Worm (Caenorhabditis elegans): ENCODE data around the gene Y37E11B.5.

DNA sequence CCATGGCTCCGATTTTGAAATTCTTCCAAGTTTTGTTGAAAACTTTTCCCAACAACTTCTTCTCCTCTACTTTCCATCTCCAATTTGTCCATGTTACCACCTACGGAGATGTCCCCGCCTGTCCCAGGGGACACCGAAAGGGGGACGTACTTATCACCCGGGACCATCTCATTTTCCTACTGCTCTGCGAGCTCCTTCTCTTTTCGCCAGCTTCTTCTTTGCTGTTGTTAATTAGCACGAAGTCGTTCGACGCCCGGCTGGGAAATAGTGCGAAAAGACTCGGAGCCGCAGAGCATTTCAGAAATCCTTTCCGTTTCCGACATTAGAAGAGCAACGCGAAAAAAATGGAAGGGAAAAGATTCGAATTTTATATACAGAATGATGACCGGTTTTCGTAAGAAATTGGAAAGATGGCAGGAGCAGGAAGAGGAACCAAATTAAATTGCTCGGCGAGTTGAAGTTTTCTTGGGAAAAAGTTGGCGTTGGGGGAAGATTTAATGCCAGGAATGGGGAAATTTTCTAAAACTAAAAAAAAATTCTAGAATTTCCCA, 23.5 kb upstream of the Y37E11B.5 start:
- TF ChIP-seq aptf-3 (GFP tag; IDR thresholded peaks at IDR 0.05) = no peak
- no peak for TF ChIP-seq chd-7 (tag; optimal IDR thresholded peaks at IDR 0.05)
- no peak for TF ChIP-seq attf-6 (GFP tag; IDR thresholded peaks at IDR 0.05)
- no peak for TF ChIP-seq athp-1 (tag; optimal IDR thresholded peaks at IDR 0.05)
- no peak for TF ChIP-seq mel-28 (tag; optimal IDR thresholded peaks at IDR 0.05; ENCODE audit: borderline replicate concordance)
- no peak for TF ChIP-seq madf-8 (GFP tag; conservative IDR thresholded peaks at IDR 0.05)
- no peak for TF ChIP-seq F39B2.1 (GFP tag; IDR thresholded peaks at IDR 0.05)
- TF ChIP-seq B0261.1 (tag; optimal IDR thresholded peaks at IDR 0.05) = no peak
- no peak for TF ChIP-seq B0035.1 (tag; optimal IDR thresholded peaks at IDR 0.05)
- no peak for TF ChIP-seq ets-4 (GFP tag; optimal IDR thresholded peaks at IDR 0.05)
- TF ChIP-seq unc-62 (GFP tag; optimal IDR thresholded peaks at IDR 0.05) = no peak
- no peak for TF ChIP-seq F22D6.2 (tag; optimal IDR thresholded peaks at IDR 0.05)
